Fruit fly (Drosophila melanogaster): ENCODE results near the gene comm2.

comm2 gene

dm6 chr3L:15704250-15704985, 4.8 kb upstream of the comm2 start (continued):
- TF ChIP-seq CG2712 (tag; optimal IDR thresholded peaks at IDR 0.05) (peak; percentile 84), CG14860 (GFP tag; IDR thresholded peaks at IDR 0.05; ENCODE audit: partially characterized antibody) (no peak), ci (GFP tag; IDR thresholded peaks at IDR 0.05) (0 out of 3 replicates have a peak, but pooled peaks have one; percentile 31), CG9817 (tag; optimal IDR thresholded peaks at IDR 0.05) (no peak), fd102C (GFP tag; optimal IDR thresholded peaks at IDR 0.05) (no peak), sqz (GFP tag; optimal IDR thresholded peaks at IDR 0.05) (no peak), croc (GFP tag; conservative IDR thresholded peaks at IDR 0.05) (peak; percentile 25; the same call in 1 of the 3 replicates), otp (GFP tag; IDR thresholded peaks at IDR 0.05) (peak; percentile 48; the same call in 1 of the 3 replicates), Neu2 (GFP tag; optimal IDR thresholded peaks at IDR 0.05; ENCODE audit: borderline replicate concordance) (no peak), Dll (GFP tag; IDR thresholded peaks at IDR 0.05; ENCODE audit: partially characterized antibody) (no peak), hkb (optimal IDR thresholded peaks at IDR 0.05) (no peak), hkb (GFP tag; IDR thresholded peaks at IDR 0.05) (no peak), Atf6 (GFP tag; IDR thresholded peaks at IDR 0.05) (0 out of 2 replicates have a peak, but pooled peaks have one; percentile 24), CG10979 (tag; optimal IDR thresholded peaks at IDR 0.05) (peak; percentile 85), E2f1 (GFP tag; IDR thresholded peaks at IDR 0.05) (no peak), CG17912 (GFP tag; optimal IDR thresholded peaks at IDR 0.05) (no peak), CG18262 (tag; optimal IDR thresholded peaks at IDR 0.05) (peak; percentile 89), Eip74EF (GFP tag; optimal IDR thresholded peaks at IDR 0.05) (peak in 1 of 2 experiments; percentile 69), HLHmδ (GFP tag; optimal IDR thresholded peaks at IDR 0.05) (no peak), nau (GFP tag; optimal IDR thresholded peaks at IDR 0.05) (no peak), CG15696 (tag; optimal IDR thresholded peaks at IDR 0.05) (peak; percentile 52), dati (GFP tag; IDR thresholded peaks at IDR 0.05) (no peak), NFAT (GFP tag; IDR thresholded peaks at IDR 0.05) (no peak), CG6683 (GFP tag; optimal IDR thresholded peaks at IDR 0.05) (peak; percentile 12), sob (GFP tag; IDR thresholded peaks at IDR 0.05) (no peak; the same call in 1 of the 2 replicates), CG33213 (GFP tag; optimal IDR thresholded peaks at IDR 0.05) (no peak), CG4820 (GFP tag; optimal IDR thresholded peaks at IDR 0.05) (peak; percentile 69), run (tag; optimal IDR thresholded peaks at IDR 0.05) (peak; percentile 28), ftz-f1 (GFP tag; optimal IDR thresholded peaks at IDR 0.05) (no peak), CG14710 (tag; optimal IDR thresholded peaks at IDR 0.05) (peak; percentile 84), CG1529 (GFP tag; optimal IDR thresholded peaks at IDR 0.05) (peak; percentile 69), grau (tag; optimal IDR thresholded peaks at IDR 0.05) (peak; percentile 71), Dfd (GFP tag; optimal IDR thresholded peaks at IDR 0.05) (no peak), CG18764 (GFP tag; optimal IDR thresholded peaks at IDR 0.05) (peak; percentile 15), Gug (GFP tag; IDR thresholded peaks at IDR 0.05) (no peak), sens-2 (GFP tag; IDR thresholded peaks at IDR 0.05) (no peak), hth (optimal IDR thresholded peaks at IDR 0.05) (no peak), zen (tag; optimal IDR thresholded peaks at IDR 0.05) (peak; percentile 12), cwo (GFP tag; optimal IDR thresholded peaks at IDR 0.05) (peak; percentile 34), CG11560 (tag; IDR thresholded peaks at IDR 0.05) (no peak), Max (GFP tag; optimal IDR thresholded peaks at IDR 0.05) (peak; percentile 34), CG32767 (GFP tag; IDR thresholded peaks at IDR 0.05) (0 out of 2 replicates have a peak, but pooled peaks have one; percentile 32), slp2 (GFP tag; optimal IDR thresholded peaks at IDR 0.05) (no peak), insv (GFP tag; optimal IDR thresholded peaks at IDR 0.05) (no peak), scrt (GFP tag; optimal IDR thresholded peaks at IDR 0.05) (no peak), CG14965 (GFP tag; optimal IDR thresholded peaks at IDR 0.05; ENCODE audit: borderline replicate concordance) (no peak), Lpt (GFP tag; optimal IDR thresholded peaks at IDR 0.05) (no peak), CG2116 (GFP tag; optimal IDR thresholded peaks at IDR 0.05) (peak; percentile 33), CG15269 (tag; optimal IDR thresholded peaks at IDR 0.05) (peak; percentile 60)
